Worm (Caenorhabditis elegans) whole organism, L2 larva: ENCODE results near the gene cyp-29A2.
A peak's percentile ranks its signal among the peaks of the same experiment; 100 is the strongest.

ENCODE experiments used
- C34F6.9 ChIP-seq: fragments of 150-350 bp; optimal IDR thresholded peaks from 2 replicates; lab custom pipeline; 2014; ENCODE audit warnings: missing biosample characterization, missing genetic modification characterization
- F13H6.1 ChIP-seq: sonication (generic microtip); optimal IDR thresholded peaks from 2 replicates; lab custom pipeline; 2016; ENCODE audit warnings: missing genetic modification characterization, missing compliant biosample characterization
- R02D3.7 ChIP-seq: fragments of 150-350 bp; optimal IDR thresholded peaks from 2 replicates; lab custom pipeline; 2014; ENCODE audit warnings: missing biosample characterization, missing genetic modification characterization
- Y55F3AM.14 ChIP-seq: fragments of 200-800 bp; sonication (Bioruptor generic); optimal IDR thresholded peaks from 2 replicates; lab custom pipeline; 2018; ENCODE audit warnings: mild to moderate bottlenecking, missing genetic modification characterization, missing compliant biosample characterization
- ZK546.5 ChIP-seq: sonication (generic microtip); optimal IDR thresholded peaks from 2 replicates; lab custom pipeline; 2017; ENCODE audit warnings: missing biosample characterization, missing genetic modification characterization
- alr-1 ChIP-seq: fragments of 150-350 bp; optimal IDR thresholded peaks from 2 replicates; lab custom pipeline; 2014; ENCODE audit warnings: missing biosample characterization, missing genetic modification characterization
- aly-2 ChIP-seq: fragments of 150-350 bp; optimal IDR thresholded peaks from 2 replicates; lab custom pipeline; 2014; ENCODE audit warnings: missing biosample characterization, missing genetic modification characterization
- ama-1 ChIP-seq: fragments of 150-350 bp; optimal IDR thresholded peaks from 2 replicates; lab custom pipeline; 2018; ENCODE audit warnings: inconsistent platforms
- blmp-1 ChIP-seq: sonication (generic microtip); optimal IDR thresholded peaks from 2 replicates; lab custom pipeline; 2017; ENCODE audit warnings: missing genetic modification characterization, mild to moderate bottlenecking, missing compliant biosample characterization, antibody characterized with exemption, moderate library complexity; ENCODE audit not compliant: insufficient read depth
- ceh-16 ChIP-seq: fragments of 150-350 bp; optimal IDR thresholded peaks from 2 replicates; lab custom pipeline; 2014; ENCODE audit warnings: missing biosample characterization, missing genetic modification characterization
- ceh-82 ChIP-seq: fragments of 150-350 bp; optimal IDR thresholded peaks from 2 replicates; lab custom pipeline; 2014; ENCODE audit warnings: missing biosample characterization, missing genetic modification characterization
- crh-2 ChIP-seq: sonication (generic microtip); optimal IDR thresholded peaks from 2 replicates; lab custom pipeline; 2017; ENCODE audit warnings: missing biosample characterization, missing genetic modification characterization
- dmd-4 ChIP-seq: sonication (generic microtip); optimal IDR thresholded peaks from 2 replicates; lab custom pipeline; 2017; ENCODE audit warnings: missing biosample characterization, missing genetic modification characterization
- egl-27 ChIP-seq: sonication (generic microtip); optimal IDR thresholded peaks from 3 replicates; lab custom pipeline; 2017; ENCODE audit warnings: missing biosample characterization, missing genetic modification reagents, missing genetic modification characterization
- elt-1 ChIP-seq: fragments of 150-350 bp; optimal IDR thresholded peaks from 2 replicates; lab custom pipeline; 2014; ENCODE audit warnings: missing biosample characterization, missing genetic modification characterization
- fos-1 ChIP-seq: fragments of 150-350 bp; optimal IDR thresholded peaks from 2 replicates; lab custom pipeline; 2014; ENCODE audit warnings: missing biosample characterization, missing genetic modification characterization
- gmeb-1 ChIP-seq: fragments of 150-350 bp; optimal IDR thresholded peaks from 2 replicates; lab custom pipeline; 2014; ENCODE audit warnings: missing biosample characterization, missing genetic modification characterization
- lin-11 ChIP-seq: fragments of 150-350 bp; sonication (generic microtip); optimal IDR thresholded peaks from 2 replicates; lab custom pipeline; 2014; ENCODE audit warnings: missing biosample characterization, missing genetic modification characterization, inconsistent platforms, mixed read lengths
- lin-13 ChIP-seq: fragments of 150-350 bp; optimal IDR thresholded peaks from 2 replicates; lab custom pipeline; 2014; ENCODE audit warnings: missing biosample characterization, missing genetic modification reagents, missing genetic modification characterization
- lin-39 ChIP-seq: fragments of 150-350 bp; optimal IDR thresholded peaks from 2 replicates; lab custom pipeline; 2014; ENCODE audit warnings: missing biosample characterization, missing genetic modification reagents, missing genetic modification characterization
- lsy-2 ChIP-seq, 2 experiments: fragments of 150-350 bp in 1 of 2; sonication (generic microtip) in 1 of 2; optimal IDR thresholded peaks; 2 replicates each; lab custom pipeline; 2014 to 2017; ENCODE audit warnings: missing biosample characterization in 2 of 2, missing genetic modification characterization in 2 of 2
- mab-5 ChIP-seq: fragments of 150-350 bp; optimal IDR thresholded peaks from 2 replicates; lab custom pipeline; 2014; ENCODE audit warnings: missing biosample characterization, missing genetic modification characterization
- mbf-1 ChIP-seq: sonication (generic microtip); optimal IDR thresholded peaks from 2 replicates; lab custom pipeline; 2017; ENCODE audit warnings: missing biosample characterization, missing genetic modification characterization
- mdl-1 ChIP-seq, 2 experiments: fragments of 150-350 bp in 1 of 2; sonication (generic microtip) in 1 of 2; optimal IDR thresholded peaks; 2 replicates each; lab custom pipeline; 2017; ENCODE audit warnings: missing biosample characterization in 2 of 2, missing genetic modification characterization in 2 of 2
- nhr-10 ChIP-seq: sonication (generic microtip); optimal IDR thresholded peaks from 2 replicates; lab custom pipeline; 2017; ENCODE audit warnings: missing biosample characterization, missing genetic modification characterization
- nhr-11 ChIP-seq: fragments of 150-350 bp; optimal IDR thresholded peaks from 2 replicates; lab custom pipeline; 2014; ENCODE audit warnings: missing biosample characterization, missing genetic modification characterization
- nhr-12 ChIP-seq: fragments of 150-350 bp; optimal IDR thresholded peaks from 2 replicates; lab custom pipeline; 2014; ENCODE audit warnings: missing biosample characterization, missing genetic modification characterization
- nhr-129 ChIP-seq: fragments of 150-350 bp; optimal IDR thresholded peaks from 2 replicates; lab custom pipeline; 2014; ENCODE audit warnings: missing biosample characterization, missing genetic modification characterization
- nhr-21 ChIP-seq: fragments of 150-350 bp; optimal IDR thresholded peaks from 2 replicates; lab custom pipeline; 2014; ENCODE audit warnings: missing biosample characterization, missing genetic modification characterization
- nhr-23 ChIP-seq: fragments of 150-350 bp; optimal IDR thresholded peaks from 2 replicates; lab custom pipeline; 2014; ENCODE audit warnings: missing biosample characterization, missing genetic modification reagents, missing genetic modification characterization
- nhr-237 ChIP-seq: fragments of 150-350 bp; optimal IDR thresholded peaks from 2 replicates; lab custom pipeline; 2014; ENCODE audit warnings: missing biosample characterization, missing genetic modification characterization
- nhr-25 ChIP-seq: fragments of 150-350 bp; sonication (generic microtip); optimal IDR thresholded peaks from 3 replicates; lab custom pipeline; 2014; ENCODE audit warnings: missing biosample characterization, missing genetic modification characterization
- nhr-6 ChIP-seq: fragments of 150-350 bp; optimal IDR thresholded peaks from 2 replicates; lab custom pipeline; 2014; ENCODE audit warnings: missing biosample characterization, missing genetic modification characterization
- peb-1 ChIP-seq: fragments of 150-350 bp; optimal IDR thresholded peaks from 2 replicates; lab custom pipeline; 2014; ENCODE audit warnings: missing biosample characterization, missing genetic modification characterization
- sem-4 ChIP-seq: fragments of 150-350 bp; optimal IDR thresholded peaks from 2 replicates; lab custom pipeline; 2014; ENCODE audit warnings: missing biosample characterization, missing genetic modification reagents, missing genetic modification characterization
- sma-3 ChIP-seq: sonication (generic microtip); optimal IDR thresholded peaks from 2 replicates; lab custom pipeline; 2016; ENCODE audit warnings: missing genetic modification reagents, missing genetic modification characterization, missing compliant biosample characterization
- sma-9 ChIP-seq, 2 experiments: fragments of 150-350 bp in 1 of 2; sonication (generic microtip) in 1 of 2; optimal IDR thresholded peaks; 2 replicates each; lab custom pipeline; 2014 to 2016; ENCODE audit warnings: missing genetic modification characterization in 2 of 2, mild to moderate bottlenecking in 1 of 2, missing biosample characterization in 1 of 2, missing compliant biosample characterization in 1 of 2, missing genetic modification reagents in 1 of 2, moderate library complexity in 1 of 2
- unc-39 ChIP-seq: fragments of 150-350 bp; optimal IDR thresholded peaks from 2 replicates; lab custom pipeline; 2014; ENCODE audit warnings: missing biosample characterization, missing genetic modification characterization
- unc-55 ChIP-seq: fragments of 150-350 bp; sonication (generic microtip); optimal IDR thresholded peaks from 3 replicates; lab custom pipeline; 2014; ENCODE audit warnings: missing biosample characterization, missing genetic modification reagents, missing genetic modification characterization
- zag-1 ChIP-seq: fragments of 150-350 bp; optimal IDR thresholded peaks from 2 replicates; lab custom pipeline; 2014; ENCODE audit warnings: missing biosample characterization, missing genetic modification characterization
- ztf-1 ChIP-seq: fragments of 200-800 bp; sonication (Bioruptor generic); conservative IDR thresholded peaks from 2 replicates; pipeline ENCODE4 v1.3.6; 2022; ENCODE audit warnings: missing genetic modification characterization, missing compliant biosample characterization
- ztf-11 ChIP-seq: sonication (generic microtip); optimal IDR thresholded peaks from 2 replicates; lab custom pipeline; 2017; ENCODE audit warnings: missing biosample characterization, missing genetic modification characterization
- ztf-4 ChIP-seq: fragments of 150-350 bp; optimal IDR thresholded peaks from 2 replicates; lab custom pipeline; 2014; ENCODE audit warnings: missing biosample characterization, missing genetic modification characterization

cyp-29A2 gene

DNA sequence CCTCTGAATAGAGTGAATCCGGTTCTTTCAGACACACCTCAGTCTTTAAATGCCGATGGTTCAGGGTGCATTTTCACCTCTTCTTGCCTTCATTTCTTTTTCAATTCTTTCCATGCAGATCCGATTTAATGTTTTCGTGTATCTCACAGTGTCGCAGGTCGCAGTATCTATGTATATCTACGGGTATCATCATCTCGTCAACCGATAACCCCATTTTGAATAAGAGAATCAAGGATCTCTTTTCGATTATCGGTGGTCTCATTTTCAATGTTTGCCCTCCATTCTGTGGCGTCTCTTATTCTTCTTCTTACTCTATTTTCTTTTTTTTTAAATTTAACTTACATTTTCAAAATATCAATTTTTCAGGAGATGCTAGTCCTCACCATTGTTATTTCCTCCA is 3.6 kb downstream of the cyp-29A2 start, which contains the start of gene T19B10.2:
T19B10.2 (plus strand) TSS at position 367 of the 400 bp plus-strand sequence.
- TF ChIP-seq elt-1 (peak; percentile 87), aly-2 (tag; lab: Kevin White, UChicago) (no peak)

ce11 chrV:11223698-11224097 is 6.3 kb downstream of the cyp-29A2 start:
- TF ChIP-seq aly-2 (tag; lab: Kevin White, UChicago) (no peak), dmd-4 (tag; lab: Kevin White, UChicago) (no peak), gmeb-1 (tag; lab: Kevin White, UChicago) (no peak), C34F6.9 (no peak), nhr-23 (tag; lab: Kevin White, UChicago) (no peak), nhr-129 (no peak), mdl-1 (tag; optimal IDR thresholded peaks at IDR 0.05; lab: Kevin White, UChicago) (no peak), ceh-16 (no peak), mbf-1 (tag; lab: Kevin White, UChicago) (no peak), sma-3 (no peak), ceh-82 (tag; lab: Kevin White, UChicago) (no peak), peb-1 (tag; lab: Kevin White, UChicago) (no peak), nhr-12 (tag; lab: Kevin White, UChicago) (no peak)

DNA sequence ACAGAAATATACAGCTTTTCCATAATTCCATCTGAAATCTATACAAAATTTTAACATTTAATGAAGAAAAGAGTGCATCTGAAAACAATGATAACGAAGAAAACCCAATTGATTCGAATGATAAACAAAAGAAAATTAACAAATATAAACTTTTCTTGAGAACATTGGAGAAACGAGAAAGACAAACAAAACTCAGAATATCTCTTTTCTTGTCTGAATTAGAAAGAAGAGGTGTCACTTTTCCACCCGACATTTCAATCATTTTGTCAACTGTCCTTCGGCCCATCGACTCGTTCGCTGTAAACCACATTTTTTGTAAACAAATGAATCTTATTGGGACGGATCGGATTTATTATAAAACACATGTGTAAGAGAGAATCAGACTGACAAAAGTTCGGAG is 8.6 kb downstream of the cyp-29A2 start, which contains the start of gene bgal-1:
bgal-1 (minus strand) TSS at position 38 of the 400 bp plus-strand sequence.
- no peak for TF ChIP-seq nhr-129
- peak in 1 of 2 experiments; percentile 44 for TF ChIP-seq lsy-2 (tag; optimal IDR thresholded peaks at IDR 0.05; lab: Kevin White, UChicago)
- TF ChIP-seq ama-1 (lab: Kevin White, UChicago): peak; percentile 65
- TF ChIP-seq aly-2 (tag; lab: Kevin White, UChicago): no peak
- peak; percentile 33 for TF ChIP-seq nhr-25 (tag; lab: Kevin White, UChicago)
- no peak for TF ChIP-seq zag-1
- TF ChIP-seq dmd-4 (tag; lab: Kevin White, UChicago): no peak
- TF ChIP-seq C34F6.9: no peak
- TF ChIP-seq mbf-1 (tag; lab: Kevin White, UChicago): no peak
- TF ChIP-seq lin-13 (GFP tag; lab: Kevin White, UChicago): peak; percentile 8
- no peak for TF ChIP-seq lin-11 (tag; lab: Kevin White, UChicago)
- TF ChIP-seq mab-5 (tag; lab: Kevin White, UChicago): no peak
- TF ChIP-seq nhr-23 (tag; lab: Kevin White, UChicago): no peak
- TF ChIP-seq lin-39 (tag; lab: Kevin White, UChicago): no peak
- no peak for TF ChIP-seq fos-1 (tag; lab: Kevin White, UChicago)
- no peak for TF ChIP-seq mdl-1 (tag; optimal IDR thresholded peaks at IDR 0.05; lab: Kevin White, UChicago)
- TF ChIP-seq ztf-4 (tag; lab: Kevin White, UChicago): peak; percentile 25
- TF ChIP-seq nhr-237: no peak
- TF ChIP-seq crh-2 (tag; lab: Kevin White, UChicago): peak; percentile 31
- TF ChIP-seq blmp-1 (tag; lab: Kevin White, UChicago): peak; percentile 13
- peak; percentile 4 for TF ChIP-seq sma-3
- TF ChIP-seq, all 48 proteins: peak for 8

ce11 chrV:11228653-11229173 is 11.3 kb downstream of the cyp-29A2 start, which contains the start of gene pqn-70:
Gene pqn-70, minus strand, starts transcription at chrV:11228703.
- TF ChIP-seq ceh-16 (no peak), lsy-2 (tag; optimal IDR thresholded peaks at IDR 0.05; lab: Kevin White, UChicago) (peak; percentile 67 to 92), Y55F3AM.14 (peak; percentile 29), F13H6.1 (tag; lab: Kevin White, UChicago) (peak; percentile 84), unc-39 (tag; lab: Kevin White, UChicago) (no peak), ztf-4 (tag; lab: Kevin White, UChicago) (peak; percentile 59), nhr-129 (peak; percentile 81), R02D3.7 (no peak), sma-9 (GFP tag; optimal IDR thresholded peaks at IDR 0.05; lab: Kevin White, UChicago) (peak; percentile 87), sma-9 (tag; optimal IDR thresholded peaks at IDR 0.05; lab: Kevin White, UChicago) (no peak), ama-1 (lab: Kevin White, UChicago) (peak; percentile 37), nhr-21 (peak; percentile 85), nhr-12 (tag; lab: Kevin White, UChicago) (peak; percentile 9), egl-27 (peak; percentile 45), sma-3 (peak; percentile 86), nhr-10 (no peak), ZK546.5 (tag; lab: Kevin White, UChicago) (no peak), lin-39 (tag; lab: Kevin White, UChicago) (no peak), gmeb-1 (tag; lab: Kevin White, UChicago) (peak; percentile 78), C34F6.9 (peak; percentile 92), ztf-11 (no peak), unc-55 (GFP tag; lab: Kevin White, UChicago) (peak; percentile 91), sem-4 (tag; lab: Kevin White, UChicago) (peak; percentile 83), nhr-6 (tag; lab: Kevin White, UChicago) (peak; percentile 40), ztf-1 (no peak), alr-1 (no peak), blmp-1 (tag; lab: Kevin White, UChicago) (peak; percentile 77), crh-2 (tag; lab: Kevin White, UChicago) (peak; percentile 89), elt-1 (no peak), ceh-82 (tag; lab: Kevin White, UChicago) (peak; percentile 78), mdl-1 (tag; optimal IDR thresholded peaks at IDR 0.05; lab: Kevin White, UChicago) (peak in 1 of 2 experiments; percentile 23), lin-13 (GFP tag; lab: Kevin White, UChicago) (peak; percentile 83), zag-1 (peak; percentile 57), nhr-11 (tag; lab: Kevin White, UChicago) (no peak)
